Worm (Caenorhabditis elegans) whole organism, late embryonic: ENCODE results near the gene F22F7.4.
"Not testable (repeated sequence)": the region's sequence is repeated elsewhere in the genome, so short reads cannot be mapped to it uniquely, and the experiment has no call there.

Source experiments
- F13H6.1 ChIP-seq: sonication (generic microtip); optimal IDR thresholded peaks from 2 replicates; lab custom pipeline; 2016; ENCODE audit warnings: missing genetic modification characterization, missing compliant biosample characterization
- T23F11.4 ChIP-seq: fragments of 200-800 bp; sonication (Bioruptor generic); optimal IDR thresholded peaks from 2 replicates; lab custom pipeline; 2018; ENCODE audit warnings: mild to moderate bottlenecking, missing genetic modification characterization, missing compliant biosample characterization
- Y22D7AL.16 ChIP-seq: sonication (generic microtip); optimal IDR thresholded peaks from 2 replicates; lab custom pipeline; 2016; ENCODE audit warnings: missing genetic modification characterization, missing compliant biosample characterization
- ama-1 ChIP-seq: fragments of 150-350 bp; optimal IDR thresholded peaks from 2 replicates; lab custom pipeline; 2014
- ceh-18 ChIP-seq: sonication (generic microtip); optimal IDR thresholded peaks from 2 replicates; lab custom pipeline; 2016; ENCODE audit warnings: missing genetic modification characterization, missing compliant biosample characterization
- ceh-19 ChIP-seq: fragments of 200-800 bp; sonication (Bioruptor generic); optimal IDR thresholded peaks from 2 replicates; lab custom pipeline; 2018; ENCODE audit warnings: mild to moderate bottlenecking, missing genetic modification characterization, missing compliant biosample characterization
- ceh-24 ChIP-seq: sonication (generic microtip); optimal IDR thresholded peaks from 2 replicates; lab custom pipeline; 2016; ENCODE audit warnings: mild to moderate bottlenecking, missing genetic modification characterization, missing compliant biosample characterization
- ceh-31 ChIP-seq: sonication (generic microtip); optimal IDR thresholded peaks from 2 replicates; lab custom pipeline; 2016; ENCODE audit warnings: missing genetic modification characterization, missing compliant biosample characterization
- ceh-34 ChIP-seq: sonication (generic microtip); optimal IDR thresholded peaks from 2 replicates; lab custom pipeline; 2016; ENCODE audit warnings: mild to moderate bottlenecking, missing genetic modification characterization, missing compliant biosample characterization
- ceh-45 ChIP-seq: fragments of 200-800 bp; sonication (Bioruptor generic); IDR thresholded peaks from 2 replicates; pipeline ENCODE4 v1.3.6; 2022; ENCODE audit warnings: missing genetic modification reagents, missing genetic modification characterization, missing compliant biosample characterization
- ceh-6 ChIP-seq: fragments of 200-800 bp; sonication (Bioruptor generic); optimal IDR thresholded peaks from 2 replicates; lab custom pipeline; 2018; ENCODE audit warnings: mild to moderate bottlenecking, missing genetic modification characterization, missing compliant biosample characterization
- che-1 ChIP-seq: sonication (generic microtip); optimal IDR thresholded peaks from 2 replicates; lab custom pipeline; 2016; ENCODE audit warnings: mild to moderate bottlenecking, missing genetic modification characterization, missing compliant biosample characterization
- dmd-4 ChIP-seq: sonication (generic microtip); optimal IDR thresholded peaks from 2 replicates; lab custom pipeline; 2016; ENCODE audit warnings: borderline replicate concordance, missing genetic modification characterization, missing compliant biosample characterization
- ets-4 ChIP-seq: sonication (generic microtip); optimal IDR thresholded peaks from 2 replicates; lab custom pipeline; 2016; ENCODE audit warnings: missing genetic modification characterization, missing compliant biosample characterization
- fax-1 ChIP-seq: sonication (generic microtip); optimal IDR thresholded peaks from 2 replicates; lab custom pipeline; 2016; ENCODE audit warnings: missing genotype, missing genetic modification characterization, missing compliant biosample characterization
- fkh-10 ChIP-seq: fragments of 150-350 bp; optimal IDR thresholded peaks from 2 replicates; lab custom pipeline; 2014; ENCODE audit warnings: missing biosample characterization, missing genetic modification reagents, missing genetic modification characterization
- gmeb-2 ChIP-seq: sonication (generic microtip); optimal IDR thresholded peaks from 2 replicates; lab custom pipeline; 2016; ENCODE audit warnings: missing genetic modification characterization, inconsistent platforms, missing compliant biosample characterization
- hlh-30 ChIP-seq: sonication (generic microtip); optimal IDR thresholded peaks from 2 replicates; lab custom pipeline; 2017; ENCODE audit warnings: antibody characterized with exemption, missing genetic modification characterization, missing compliant biosample characterization; ENCODE audit not compliant: insufficient read depth
- hlh-8 ChIP-seq: sonication (generic microtip); optimal IDR thresholded peaks from 2 replicates; lab custom pipeline; 2016; ENCODE audit warnings: missing genotype, missing genetic modification characterization, missing compliant biosample characterization
- lim-6 ChIP-seq: sonication (generic microtip); optimal IDR thresholded peaks from 2 replicates; lab custom pipeline; 2016; ENCODE audit warnings: missing genetic modification characterization, missing compliant biosample characterization
- lin-11 ChIP-seq: fragments of 200-800 bp; sonication (Bioruptor generic); optimal IDR thresholded peaks from 2 replicates; lab custom pipeline; 2018; ENCODE audit warnings: mild to moderate bottlenecking, missing genetic modification characterization, missing compliant biosample characterization
- madf-2 ChIP-seq: sonication (generic microtip); optimal IDR thresholded peaks from 2 replicates; lab custom pipeline; 2017; ENCODE audit warnings: missing genetic modification characterization, missing compliant biosample characterization
- nfya-1 ChIP-seq: sonication (generic microtip); optimal IDR thresholded peaks from 2 replicates; lab custom pipeline; 2017; ENCODE audit warnings: missing genetic modification characterization, mild to moderate bottlenecking, missing compliant biosample characterization, antibody characterized with exemption, moderate library complexity
- nhr-232 ChIP-seq: sonication (generic microtip); optimal IDR thresholded peaks from 2 replicates; lab custom pipeline; 2016; ENCODE audit warnings: missing genetic modification characterization, missing compliant biosample characterization
- pha-2 ChIP-seq: sonication (generic microtip); optimal IDR thresholded peaks from 2 replicates; lab custom pipeline; 2017; ENCODE audit warnings: mild to moderate bottlenecking, missing genetic modification characterization, missing compliant biosample characterization
- pha-4 ChIP-seq: fragments of 150-350 bp; optimal IDR thresholded peaks from 2 replicates; lab custom pipeline; 2018; ENCODE audit warnings: missing biosample characterization, missing genetic modification reagents, missing genetic modification characterization
- pros-1 ChIP-seq: fragments of 150-350 bp; optimal IDR thresholded peaks from 2 replicates; lab custom pipeline; 2014; ENCODE audit warnings: missing biosample characterization, missing genetic modification reagents, missing genetic modification characterization
- ref-2 ChIP-seq: sonication (generic microtip); optimal IDR thresholded peaks from 2 replicates; lab custom pipeline; 2016; ENCODE audit warnings: missing genetic modification characterization, missing compliant biosample characterization
- rnt-1 ChIP-seq: sonication (generic microtip); optimal IDR thresholded peaks from 2 replicates; lab custom pipeline; 2016; ENCODE audit warnings: missing genetic modification characterization, missing compliant biosample characterization
- sdc-2 ChIP-seq: sonication (generic microtip); optimal IDR thresholded peaks from 2 replicates; lab custom pipeline; 2016; ENCODE audit warnings: missing genotype, missing genetic modification characterization, missing compliant biosample characterization
- sox-4 ChIP-seq: sonication (generic microtip); optimal IDR thresholded peaks from 2 replicates; lab custom pipeline; 2017; ENCODE audit warnings: mild to moderate bottlenecking, missing genetic modification characterization, inconsistent platforms, missing compliant biosample characterization
- tbx-2 ChIP-seq: sonication (generic microtip); optimal IDR thresholded peaks from 2 replicates; lab custom pipeline; 2016; ENCODE audit warnings: missing genetic modification characterization, missing compliant biosample characterization
- tbx-7 ChIP-seq: sonication (generic microtip); optimal IDR thresholded peaks from 2 replicates; lab custom pipeline; 2016; ENCODE audit warnings: missing genotype, missing genetic modification characterization, missing compliant biosample characterization
- ttx-3 ChIP-seq: sonication (generic microtip); optimal IDR thresholded peaks from 2 replicates; lab custom pipeline; 2016; ENCODE audit warnings: missing genetic modification reagents, missing genetic modification characterization, missing compliant biosample characterization
- unc-42 ChIP-seq: sonication (generic microtip); optimal IDR thresholded peaks from 2 replicates; lab custom pipeline; 2016; ENCODE audit warnings: missing genotype, missing genetic modification characterization, missing compliant biosample characterization
- ztf-16 ChIP-seq: sonication (generic microtip); optimal IDR thresholded peaks from 2 replicates; lab custom pipeline; 2017; ENCODE audit warnings: missing genetic modification characterization, missing compliant biosample characterization

F22F7.4 gene

ce11 chrV:2144408-2144807 is 38.5 kb upstream of the F22F7.4 start, which contains the start of gene F22F7.12:
Gene F22F7.12 (minus strand): TSS chrV:2144508.
- TF ChIP-seq dmd-4; Y22D7AL.16 (tag; lab: Kevin White, UChicago); nfya-1 (tag; lab: Kevin White, UChicago): not testable (repeated sequence)
- TF ChIP-seq, all 69 proteins: peak for 0; not testable (repeated sequence) for 69

ce11 chrV:2139918-2140317 is 34.0 kb upstream of the F22F7.4 start, which contains the start of gene F22F7.7:
Gene F22F7.7 (minus strand): TSS chrV:2140042.
- no peak for TF ChIP-seq ceh-34

- TF ChIP-seq ztf-16 (tag; lab: Kevin White, UChicago) (no peak), madf-2 (tag; lab: Kevin White, UChicago) (no peak), che-1 (no peak), ref-2 (no peak), nfya-1 (tag; lab: Kevin White, UChicago) (no peak), sdc-2 (tag; lab: Kevin White, UChicago) (no peak), ets-4 (tag; lab: Kevin White, UChicago) (no peak), gmeb-2 (tag; lab: Kevin White, UChicago) (no peak), ceh-6 (GFP tag; lab: Kevin White, UChicago) (no peak), lin-11 (no peak), tbx-7 (no peak), ama-1 (no peak)
These were observed 32.4 kb upstream of the F22F7.4 start for ce11 chrV:2138287-2138686.

ce11 chrV:2137010-2137409 is 31.1 kb upstream of the F22F7.4 start:
- no peak for TF ChIP-seq ama-1

- TF ChIP-seq ceh-19 (GFP tag; lab: Kevin White, UChicago) (no peak), pros-1 (no peak), sox-4 (tag; lab: Kevin White, UChicago) (peak; percentile 21), F13H6.1 (tag; lab: Kevin White, UChicago) (no peak), fkh-10 (GFP tag; lab: Kevin White, UChicago) (no peak), ceh-45 (GFP tag; lab: Robert Waterston, UW) (no peak), unc-42 (tag; lab: Kevin White, UChicago) (peak; percentile 3)
These were observed 29.4 kb upstream of the F22F7.4 start for ce11 chrV:2135323-2135722.

ce11 chrV:2134340-2134739 is 28.5 kb upstream of the F22F7.4 start:
- peak; percentile 56 for TF ChIP-seq hlh-30 (tag; lab: Kevin White, UChicago)
- TF ChIP-seq rnt-1 (tag; lab: Kevin White, UChicago), result no peak
- no peak for TF ChIP-seq ceh-19 (GFP tag; lab: Kevin White, UChicago)
- no peak for TF ChIP-seq tbx-2
- TF ChIP-seq unc-42 (tag; lab: Kevin White, UChicago), result peak; percentile 19
- TF ChIP-seq sox-4 (tag; lab: Kevin White, UChicago), result no peak

- no peak for TF ChIP-seq fax-1 (tag; lab: Kevin White, UChicago)
- peak; percentile 50 for TF ChIP-seq ref-2
- peak; percentile 62 for TF ChIP-seq ceh-31 (tag; lab: Kevin White, UChicago)
- TF ChIP-seq tbx-2, result peak; percentile 30
- TF ChIP-seq hlh-30 (tag; lab: Kevin White, UChicago), result peak; percentile 71
- TF ChIP-seq ceh-18 (tag; lab: Kevin White, UChicago), result peak; percentile 67
- no peak for TF ChIP-seq ceh-34
- peak; percentile 39 for TF ChIP-seq nfya-1 (tag; lab: Kevin White, UChicago)
- TF ChIP-seq unc-42 (tag; lab: Kevin White, UChicago), result peak; percentile 0
- TF ChIP-seq, all 69 proteins: peak for 7
These were observed 27.6 kb upstream of the F22F7.4 start for ce11 chrV:2133512-2133911.

- TF ChIP-seq nfya-1 (tag; lab: Kevin White, UChicago) (no peak), T23F11.4 (no peak), lim-6 (tag; lab: Kevin White, UChicago) (no peak), ceh-45 (GFP tag; lab: Robert Waterston, UW) (no peak), pha-4 (no peak), hlh-8 (tag; lab: Kevin White, UChicago) (no peak), ceh-6 (GFP tag; lab: Kevin White, UChicago) (no peak), ttx-3 (tag; lab: Kevin White, UChicago) (no peak), ceh-24 (tag; lab: Kevin White, UChicago) (no peak), tbx-7 (no peak), ceh-18 (tag; lab: Kevin White, UChicago) (no peak), nhr-232 (no peak), unc-42 (tag; lab: Kevin White, UChicago) (no peak), pha-2 (tag; lab: Kevin White, UChicago) (no peak)
These were observed 26.8 kb upstream of the F22F7.4 start for ce11 chrV:2132675-2133074.
